Fruit fly (Drosophila melanogaster) whole organism, embryonic: Measurements from ENCODE around the gene mAcon1.

Experiments used
- Ada2b ChIP-seq: fragments of 200-800 bp; sonication (Bioruptor generic); IDR thresholded peaks from 2 replicates; pipeline ENCODE4 v1.3.6; 2022; ENCODE audit warnings: missing biosample characterization, missing genetic modification characterization
- Atf3 ChIP-seq: fragments of 200-800 bp; sonication (Bioruptor generic); optimal IDR thresholded peaks from 3 replicates; lab custom pipeline; 2016; ENCODE audit warnings: missing biosample characterization, missing genetic modification characterization
- CG10209 ChIP-seq: fragments of 200-800 bp; sonication (Bioruptor generic); optimal IDR thresholded peaks from 3 replicates; lab custom pipeline; 2017; ENCODE audit warnings: missing biosample characterization, mild to moderate bottlenecking, missing genetic modification characterization, missing genetic modification reagents
- CG10274 ChIP-seq: fragments of 200-800 bp; sonication (Bioruptor generic); optimal IDR thresholded peaks from 3 replicates; lab custom pipeline; 2017; ENCODE audit warnings: missing biosample characterization, mild to moderate bottlenecking, missing genetic modification characterization
- CG10654 ChIP-seq: fragments of 200-800 bp; sonication (Bioruptor generic); optimal IDR thresholded peaks from 2 replicates; lab custom pipeline; 2016; ENCODE audit warnings: missing biosample characterization, missing genetic modification characterization
- CG11696 ChIP-seq: fragments of 200-800 bp; sonication (Bioruptor generic); IDR thresholded peaks from 2 replicates; pipeline ENCODE4 v1.3.6; 2022; ENCODE audit warnings: missing biosample characterization, missing genetic modification characterization
- CG12299 ChIP-seq: fragments of 200-800 bp; sonication (Bioruptor generic); optimal IDR thresholded peaks from 2 replicates; lab custom pipeline; 2018; ENCODE audit warnings: missing biosample characterization, mild to moderate bottlenecking, missing genetic modification characterization
- CG15073 ChIP-seq: fragments of 200-800 bp; sonication (Bioruptor generic); optimal IDR thresholded peaks from 2 replicates; lab custom pipeline; 2016; ENCODE audit warnings: missing biosample characterization, missing genetic modification characterization
- CG15269 ChIP-seq: fragments of 200-800 bp; sonication (Bioruptor generic); optimal IDR thresholded peaks from 2 replicates; lab custom pipeline; 2018; ENCODE audit warnings: missing biosample characterization, mild to moderate bottlenecking, missing genetic modification characterization, moderate library complexity
- CG16863 ChIP-seq: fragments of 200-800 bp; sonication (Bioruptor generic); optimal IDR thresholded peaks from 3 replicates; lab custom pipeline; 2016; ENCODE audit warnings: missing biosample characterization, missing genetic modification characterization
- CG17328 ChIP-seq: fragments of 200-800 bp; sonication (Bioruptor generic); IDR thresholded peaks from 2 replicates; pipeline ENCODE4 v1.3.6; 2022; ENCODE audit warnings: missing biosample characterization, missing genetic modification characterization
- CG1792 ChIP-seq: fragments of 200-800 bp; sonication (Bioruptor generic); optimal IDR thresholded peaks from 2 replicates; lab custom pipeline; 2016; ENCODE audit warnings: missing biosample characterization, missing genetic modification characterization
- CG18262 ChIP-seq: fragments of 200-800 bp; optimal IDR thresholded peaks from 3 replicates; lab custom pipeline; 2019; ENCODE audit warnings: missing biosample characterization, mild to moderate bottlenecking, missing genetic modification characterization, moderate library complexity
- CG18619 ChIP-seq: fragments of 200-800 bp; sonication (Bioruptor generic); optimal IDR thresholded peaks from 3 replicates; lab custom pipeline; 2017; ENCODE audit warnings: missing biosample characterization, mild to moderate bottlenecking, missing genetic modification characterization
- CG2712 ChIP-seq: fragments of 200-800 bp; optimal IDR thresholded peaks from 3 replicates; lab custom pipeline; 2019; ENCODE audit warnings: missing biosample characterization, mild to moderate bottlenecking, missing genetic modification characterization, moderate library complexity
- CG30020 ChIP-seq: fragments of 200-800 bp; optimal IDR thresholded peaks from 2 replicates; lab custom pipeline; 2019; ENCODE audit warnings: missing biosample characterization, mild to moderate bottlenecking, missing genetic modification characterization, moderate library complexity
- CG31388 ChIP-seq: fragments of 200-800 bp; sonication (Bioruptor generic); optimal IDR thresholded peaks from 2 replicates; lab custom pipeline; 2016; ENCODE audit warnings: missing biosample characterization, missing genetic modification characterization
- CG3281 ChIP-seq: fragments of 200-800 bp; sonication (Bioruptor generic); optimal IDR thresholded peaks from 3 replicates; lab custom pipeline; 2017; ENCODE audit warnings: missing biosample characterization, mild to moderate bottlenecking, missing genetic modification characterization
- CG34376 ChIP-seq: fragments of 200-800 bp; sonication (Bioruptor generic); optimal IDR thresholded peaks from 2 replicates; lab custom pipeline; 2018; ENCODE audit warnings: missing biosample characterization, mild to moderate bottlenecking, missing genetic modification characterization
- Dad ChIP-seq: fragments of 200-800 bp; sonication (Bioruptor generic); optimal IDR thresholded peaks from 3 replicates; lab custom pipeline; 2016; ENCODE audit warnings: missing biosample characterization, missing genetic modification characterization
- Dref ChIP-seq: fragments of 200-800 bp; sonication (Bioruptor generic); IDR thresholded peaks from 2 replicates; pipeline ENCODE4 v1.3.6; 2022; ENCODE audit warnings: missing biosample characterization, missing genetic modification characterization
- HLH3B ChIP-seq: fragments of 200-800 bp; sonication (Bioruptor generic); IDR thresholded peaks from 2 replicates; pipeline ENCODE4 v1.3.6; 2022; ENCODE audit warnings: missing biosample characterization, missing genetic modification characterization
- Kr ChIP-seq: fragments of 200-800 bp; sonication (Bioruptor generic); optimal IDR thresholded peaks from 2 replicates; lab custom pipeline; 2017; ENCODE audit warnings: missing biosample characterization, mild to moderate bottlenecking, missing genetic modification characterization
- Mes4 ChIP-seq: fragments of 200-800 bp; sonication (Bioruptor generic); optimal IDR thresholded peaks from 2 replicates; lab custom pipeline; 2016; ENCODE audit warnings: missing biosample characterization, missing genetic modification characterization
- Nf-YC ChIP-seq: fragments of 200-800 bp; optimal IDR thresholded peaks from 3 replicates; lab custom pipeline; 2019; ENCODE audit warnings: missing biosample characterization, mild to moderate bottlenecking, missing genetic modification characterization, moderate library complexity
- NfI ChIP-seq: fragments of 200-800 bp; sonication (Bioruptor generic); optimal IDR thresholded peaks from 3 replicates; lab custom pipeline; 2018; ENCODE audit warnings: missing biosample characterization, mild to moderate bottlenecking, missing genetic modification characterization, moderate library complexity
- Pdp1 ChIP-seq, 2 experiments: fragments of 200-800 bp; sonication (Bioruptor generic); optimal IDR thresholded peaks; 3 replicates each; lab custom pipeline; 2016; ENCODE audit warnings: missing biosample characterization in 2 of 2, missing genetic modification characterization in 2 of 2, mild to moderate bottlenecking in 1 of 2, moderate library complexity in 1 of 2
- TFAM ChIP-seq: fragments of 200-800 bp; sonication (Bioruptor generic); optimal IDR thresholded peaks from 2 replicates; lab custom pipeline; 2017; ENCODE audit warnings: missing biosample characterization, missing genetic modification characterization, inconsistent platforms
- ab ChIP-seq: fragments of 200-800 bp; sonication (Bioruptor generic); optimal IDR thresholded peaks from 2 replicates; lab custom pipeline; 2016; ENCODE audit warnings: missing biosample characterization, missing genetic modification characterization
- ap ChIP-seq: fragments of 200-800 bp; sonication (Bioruptor generic); IDR thresholded peaks from 2 replicates; pipeline ENCODE4 v1.3.6; 2022; ENCODE audit warnings: missing biosample characterization, missing genetic modification characterization
- btn ChIP-seq: fragments of 200-800 bp; sonication (Bioruptor generic); optimal IDR thresholded peaks from 2 replicates; lab custom pipeline; 2016; ENCODE audit warnings: missing biosample characterization, missing genetic modification characterization
- dati ChIP-seq: fragments of 200-800 bp; sonication (Bioruptor generic); IDR thresholded peaks from 2 replicates; pipeline ENCODE4 v1.3.6; 2022; ENCODE audit warnings: missing biosample characterization, missing genetic modification characterization
- dm ChIP-seq: fragments of 200-800 bp; sonication (Bioruptor generic); optimal IDR thresholded peaks from 3 replicates; lab custom pipeline; 2016; ENCODE audit warnings: missing biosample characterization, missing genetic modification characterization
- gcm2 ChIP-seq: fragments of 200-800 bp; sonication (Bioruptor generic); optimal IDR thresholded peaks from 2 replicates; lab custom pipeline; 2016; ENCODE audit warnings: missing biosample characterization, missing genetic modification characterization
- grn ChIP-seq: fragments of 200-800 bp; sonication (Bioruptor generic); optimal IDR thresholded peaks from 3 replicates; lab custom pipeline; 2017; ENCODE audit warnings: missing biosample characterization, missing genetic modification characterization
- gt ChIP-seq: fragments of 200-800 bp; sonication (Bioruptor generic); IDR thresholded peaks from 2 replicates; pipeline ENCODE4 v1.3.6; 2022; ENCODE audit warnings: missing biosample characterization, missing genetic modification characterization
- jing ChIP-seq: fragments of 200-800 bp; sonication (Bioruptor generic); optimal IDR thresholded peaks from 2 replicates; lab custom pipeline; 2018; ENCODE audit warnings: missing biosample characterization, mild to moderate bottlenecking, missing genetic modification characterization
- kay ChIP-seq: fragments of 200-800 bp; sonication (Bioruptor generic); optimal IDR thresholded peaks from 2 replicates; lab custom pipeline; 2016; ENCODE audit warnings: missing biosample characterization, missing genetic modification characterization
- lab ChIP-seq: fragments of 200-800 bp; sonication (Bioruptor generic); optimal IDR thresholded peaks from 3 replicates; lab custom pipeline; 2017; ENCODE audit warnings: missing biosample characterization, missing genetic modification characterization, mild to moderate bottlenecking, moderate library complexity, missing genetic modification reagents
- luna ChIP-seq: fragments of 200-800 bp; sonication (Bioruptor generic); optimal IDR thresholded peaks from 2 replicates; lab custom pipeline; 2016; ENCODE audit warnings: missing biosample characterization, missing genetic modification characterization
- nerfin-1 ChIP-seq: fragments of 200-800 bp; sonication (Bioruptor generic); optimal IDR thresholded peaks from 3 replicates; lab custom pipeline; 2019; ENCODE audit warnings: missing biosample characterization, mild to moderate bottlenecking, missing genetic modification characterization, moderate library complexity
- odd ChIP-seq: fragments of 200-800 bp; sonication (Bioruptor generic); optimal IDR thresholded peaks from 2 replicates; lab custom pipeline; 2017; ENCODE audit warnings: missing biosample characterization, mild to moderate bottlenecking, missing genetic modification characterization
- p53 ChIP-seq: fragments of 200-800 bp; sonication (Bioruptor generic); optimal IDR thresholded peaks from 2 replicates; lab custom pipeline; 2016; ENCODE audit warnings: missing biosample characterization, missing genetic modification characterization
- pum ChIP-seq: fragments of 200-800 bp; sonication (Bioruptor generic); optimal IDR thresholded peaks from 2 replicates; lab custom pipeline; 2016; ENCODE audit warnings: missing biosample characterization, missing genetic modification characterization
- slbo ChIP-seq: fragments of 200-800 bp; sonication (Bioruptor generic); IDR thresholded peaks from 2 replicates; pipeline ENCODE4 v1.3.6; 2022; ENCODE audit warnings: missing biosample characterization, missing genetic modification characterization
- stwl ChIP-seq: fragments of 200-800 bp; sonication (Bioruptor generic); optimal IDR thresholded peaks from 3 replicates; lab custom pipeline; 2018; ENCODE audit warnings: missing biosample characterization, mild to moderate bottlenecking, missing genetic modification characterization, moderate library complexity
- ttk ChIP-seq: fragments of 200-800 bp; sonication (Bioruptor generic); IDR thresholded peaks from 2 replicates; pipeline ENCODE4 v2.1.2; 2022; ENCODE audit warnings: missing biosample characterization, missing genetic modification characterization
- vnd ChIP-seq: fragments of 200-800 bp; sonication (Bioruptor generic); IDR thresholded peaks from 3 replicates; pipeline ENCODE4 v1.3.6; 2022; ENCODE audit warnings: missing biosample characterization, missing genetic modification characterization; ENCODE audit not compliant: partially characterized antibody
- wdn ChIP-seq: fragments of 200-800 bp; sonication (Bioruptor generic); IDR thresholded peaks from 2 replicates; pipeline ENCODE4 v1.3.6; 2022; ENCODE audit warnings: missing biosample characterization, missing genetic modification characterization
- zfh2 ChIP-seq: fragments of 200-800 bp; sonication (Bioruptor generic); optimal IDR thresholded peaks from 2 replicates; lab custom pipeline; 2016; ENCODE audit warnings: missing biosample characterization, missing genetic modification characterization

The mAcon1 gene

dm6 chr2L:21168295-21169159 is at the start of gene mAcon1, which contains the start of the genes CG43345 and CG43346 (continued):
- TF ChIP-seq CG31388 (GFP tag; lab: Kevin White, UChicago) (no peak), ttk (GFP tag; lab: Robert Waterston, UW) (no peak), dm (peak; percentile 89), lab (GFP tag; lab: Kevin White, UChicago) (no peak), CG10274 (GFP tag; lab: Kevin White, UChicago) (peak; percentile 53), CG11696 (no peak), dati (GFP tag; lab: Robert Waterston, UW) (no peak), CG1792 (peak; percentile 83), CG10209 (GFP tag; lab: Kevin White, UChicago) (peak; percentile 80), HLH3B (GFP tag; lab: Robert Waterston, UW) (peak; percentile 46; the same call in 1 of the 2 replicates), Dref (no peak), luna (GFP tag; lab: Kevin White, UChicago) (peak; percentile 76), gt (GFP tag; lab: Robert Waterston, UW) (no peak), CG12299 (tag; lab: Kevin White, UChicago) (peak; percentile 64), Ada2b (GFP tag; lab: Robert Waterston, UW) (peak; percentile 33; the same call in 1 of the 2 replicates), Mes4 (peak; percentile 73), CG15269 (tag; lab: Kevin White, UChicago) (no peak), Atf3 (GFP tag; lab: Kevin White, UChicago) (peak; percentile 79), ap (GFP tag; lab: Robert Waterston, UW) (no peak), ab (peak; percentile 61), Nf-YC (no peak), grn (GFP tag; lab: Kevin White, UChicago) (no peak), CG10654 (peak; percentile 61), pum (GFP tag; lab: Kevin White, UChicago) (peak; percentile 90), CG34376 (GFP tag; lab: Kevin White, UChicago) (peak; percentile 89), CG30020 (tag; lab: Kevin White, UChicago) (peak; percentile 69), CG15073 (GFP tag; lab: Kevin White, UChicago) (no peak), zfh2 (GFP tag; lab: Kevin White, UChicago) (peak; percentile 94), CG17328 (GFP tag; lab: Robert Waterston, UW) (0 out of 2 replicates have a peak, but pooled peaks have one; percentile 45), gcm2 (peak; percentile 52), odd (no peak), Dad (GFP tag; lab: Kevin White, UChicago) (peak; percentile 89), NfI (GFP tag; lab: Kevin White, UChicago) (peak; percentile 86), wdn (GFP tag; lab: Robert Waterston, UW) (peak; percentile 58; the same call in 1 of the 2 replicates), p53 (GFP tag; lab: Kevin White, UChicago) (peak; percentile 62), btn (GFP tag; lab: Kevin White, UChicago) (peak; percentile 51), slbo (GFP tag; lab: Robert Waterston, UW) (peak; percentile 83), Kr (GFP tag; lab: Kevin White, UChicago) (no peak), CG3281 (GFP tag; lab: Kevin White, UChicago) (peak; percentile 86), CG16863 (GFP tag; lab: Kevin White, UChicago) (peak; percentile 81), CG18262 (tag; lab: Kevin White, UChicago) (peak; percentile 73), vnd (GFP tag; lab: Robert Waterston, UW) (no peak), stwl (peak; percentile 48), Pdp1 (GFP tag; optimal IDR thresholded peaks at IDR 0.05; lab: Kevin White, UChicago) (peak; percentile 83 to 97), CG18619 (GFP tag; lab: Kevin White, UChicago) (peak; percentile 78), kay (GFP tag; lab: Kevin White, UChicago) (peak; percentile 58), nerfin-1 (tag; lab: Kevin White, UChicago) (peak; percentile 71), jing (GFP tag; lab: Kevin White, UChicago) (peak; percentile 52), CG2712 (tag; lab: Kevin White, UChicago) (no peak), TFAM (GFP tag; lab: Kevin White, UChicago) (no peak)
